Worm (Caenorhabditis elegans) whole organism, midembryonic: Measurements from ENCODE around the gene F08C6.5.

Experiments
- T22C8.4 ChIP-seq: fragments of 200-800 bp; sonication (Bioruptor generic); IDR thresholded peaks from 2 replicates; pipeline ENCODE4 v1.3.6; 2022; ENCODE audit warnings: missing genetic modification characterization, missing compliant biosample characterization
- cog-1 ChIP-seq: sonication (generic microtip); optimal IDR thresholded peaks from 2 replicates; lab custom pipeline; 2016; ENCODE audit warnings: missing genetic modification characterization, missing compliant biosample characterization
- flt-1 ChIP-seq: fragments of 200-800 bp; sonication (Bioruptor generic); IDR thresholded peaks from 2 replicates; pipeline ENCODE4 v1.3.6; 2022; ENCODE audit warnings: missing genetic modification characterization, missing compliant biosample characterization
- klf-2 ChIP-seq: fragments of 200-800 bp; sonication (Bioruptor generic); conservative IDR thresholded peaks from 2 replicates; pipeline ENCODE4 v1.3.6; 2022; ENCODE audit warnings: missing genetic modification reagents, missing genetic modification characterization, missing compliant biosample characterization
- med-1 ChIP-seq: sonication (generic microtip); optimal IDR thresholded peaks from 2 replicates; lab custom pipeline; 2017; ENCODE audit warnings: missing genetic modification characterization, mild to moderate bottlenecking, missing compliant biosample characterization, antibody characterized with exemption, missing genetic modification reagents; ENCODE audit not compliant: insufficient read depth
- ref-1 ChIP-seq: fragments of 200-800 bp; sonication (Bioruptor generic); conservative IDR thresholded peaks from 2 replicates; pipeline ENCODE4 v1.3.6; 2022; ENCODE audit warnings: missing genetic modification reagents, missing genetic modification characterization, missing compliant biosample characterization
- tab-1 ChIP-seq: fragments of 200-800 bp; sonication (Bioruptor generic); IDR thresholded peaks from 2 replicates; pipeline ENCODE4 v1.3.6; 2022; ENCODE audit warnings: missing genetic modification characterization, missing compliant biosample characterization
- ztf-23 ChIP-seq: fragments of 200-800 bp; sonication (Bioruptor generic); IDR thresholded peaks from 2 replicates; pipeline ENCODE4 v1.3.6; 2022; ENCODE audit warnings: missing genetic modification reagents, missing genetic modification characterization, missing compliant biosample characterization
- ztf-29 ChIP-seq: fragments of 200-800 bp; sonication (Bioruptor generic); IDR thresholded peaks from 2 replicates; pipeline ENCODE4 v1.3.6; 2022; ENCODE audit warnings: missing genetic modification reagents, missing genetic modification characterization, missing compliant biosample characterization

- TF ChIP-seq flt-1 (GFP tag; lab: Robert Waterston, UW) (no peak), tab-1 (GFP tag; lab: Robert Waterston, UW) (no peak), med-1 (no peak), cog-1 (no peak), ztf-23 (GFP tag; lab: Robert Waterston, UW) (no peak), ztf-29 (GFP tag; lab: Robert Waterston, UW) (no peak), ref-1 (GFP tag; lab: Robert Waterston, UW) (no peak), T22C8.4 (GFP tag; lab: Robert Waterston, UW) (no peak), klf-2 (GFP tag; lab: Robert Waterston, UW) (no peak)
Measured at ce11 chrX:7568684-7569289, 9.6 kb downstream of the F08C6.5 start.
